Fruit fly (Drosophila melanogaster): Measurements from ENCODE around the gene CG3199.

DNA sequence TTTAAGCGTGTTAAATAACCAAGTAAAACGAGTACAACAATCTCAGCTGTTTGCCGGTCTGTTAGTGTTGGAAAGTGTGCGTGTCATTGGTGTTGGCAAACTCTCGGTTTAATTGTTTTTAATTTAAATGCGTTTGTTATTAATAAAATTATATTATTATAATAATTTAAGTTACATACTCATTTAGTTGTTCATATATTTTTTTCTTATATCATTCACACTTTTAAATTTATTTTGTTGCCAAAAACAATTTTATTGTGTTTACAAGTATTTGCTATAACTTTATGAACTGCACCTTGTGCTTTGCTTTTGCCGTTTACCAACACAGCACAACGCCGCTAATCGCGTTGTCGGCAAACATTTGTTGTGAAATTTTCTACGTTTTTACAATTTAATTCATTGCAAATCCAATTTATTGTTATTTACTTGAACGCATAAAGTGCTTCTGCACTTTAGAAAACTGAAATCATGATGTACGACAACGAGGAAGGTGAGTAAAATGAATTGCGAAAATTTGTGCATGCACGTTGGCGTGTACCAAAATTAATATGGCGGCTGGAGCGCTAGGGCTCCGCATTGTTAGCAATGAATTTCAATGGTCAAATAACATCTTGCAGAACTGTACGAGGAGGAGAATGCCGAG lies 36.9 kb upstream of the CG3199 start, which contains the start of the genes 140up and Polr2B:
- TF ChIP-seq CG8159 (tag; optimal IDR thresholded peaks at IDR 0.05) (peak; percentile 91), Pif1A (GFP tag; optimal IDR thresholded peaks at IDR 0.05) (peak; percentile 69), CG15710 (tag; optimal IDR thresholded peaks at IDR 0.05) (peak; percentile 91), CG13204 (GFP tag; optimal IDR thresholded peaks at IDR 0.05) (no peak), fd96Ca (GFP tag; IDR thresholded peaks at IDR 0.05) (peak; percentile 65), EcR (GFP tag; optimal IDR thresholded peaks at IDR 0.05) (no peak), CG14655 (GFP tag; optimal IDR thresholded peaks at IDR 0.05) (no peak), CG10348 (GFP tag; IDR thresholded peaks at IDR 0.05) (peak; percentile 52), CG12605 (GFP tag; IDR thresholded peaks at IDR 0.05) (peak; percentile 41; the same call in 1 of the 2 replicates), Snoo (tag; optimal IDR thresholded peaks at IDR 0.05) (peak; percentile 83), Ets98B (GFP tag; IDR thresholded peaks at IDR 0.05) (peak; percentile 85)

Data from whole organism, pupa.